Worm (Caenorhabditis elegans): ENCODE results near the gene frh-1.

Gene frh-1

DNA sequence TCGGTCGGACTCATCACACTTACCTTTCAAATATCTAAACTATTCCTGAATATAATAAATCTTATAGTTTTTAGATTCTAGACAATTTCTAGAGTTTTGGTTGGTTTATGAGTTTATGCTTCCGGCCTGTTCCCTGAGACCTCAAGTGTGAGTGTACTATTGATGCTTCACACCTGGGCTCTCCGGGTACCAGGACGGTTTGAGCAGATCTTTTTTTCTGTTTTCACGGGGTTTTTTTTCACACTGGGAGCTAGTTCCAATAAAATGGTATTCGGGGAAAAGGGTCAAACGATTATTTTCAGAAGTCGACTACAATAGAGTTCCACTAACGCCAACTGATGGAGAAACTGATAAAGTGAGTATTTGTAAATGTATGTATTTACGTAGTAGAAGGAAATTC, 15.1 kb upstream of the frh-1 start:
- no peak for TF ChIP-seq unc-55 (GFP tag; optimal IDR thresholded peaks at IDR 0.05)

DNA sequence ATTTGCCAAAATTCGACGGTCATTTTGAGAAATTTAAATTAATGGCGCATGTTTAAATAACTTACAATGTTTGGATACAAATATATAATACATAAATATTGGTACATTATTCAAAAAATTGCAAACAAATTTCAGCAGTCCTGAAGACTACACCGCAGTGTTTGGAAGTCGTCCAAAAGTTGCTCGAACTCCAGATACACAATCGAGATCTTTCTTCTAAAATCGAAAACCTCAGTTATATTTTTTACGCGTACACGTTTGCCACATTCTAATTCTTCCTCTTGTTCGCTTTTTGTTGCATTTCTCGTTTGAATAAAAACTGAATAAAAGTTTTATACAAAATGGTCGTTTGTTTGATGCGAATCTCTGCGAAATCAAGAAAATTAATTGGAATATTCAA, 13.0 kb upstream of the frh-1 start, which contains the start of gene tsp-18:
Gene tsp-18, plus strand, starts transcription at position 301 of the 400 bp plus-strand sequence.
- no peak for TF ChIP-seq F13H6.1 (tag; optimal IDR thresholded peaks at IDR 0.05)
- TF ChIP-seq gmeb-1 (tag; optimal IDR thresholded peaks at IDR 0.05): no peak
- TF ChIP-seq nhr-23 (tag; optimal IDR thresholded peaks at IDR 0.05): no peak
- no peak for TF ChIP-seq nhr-77 (tag; optimal IDR thresholded peaks at IDR 0.05)
- TF ChIP-seq lin-13 (GFP tag; optimal IDR thresholded peaks at IDR 0.05): no peak

DNA sequence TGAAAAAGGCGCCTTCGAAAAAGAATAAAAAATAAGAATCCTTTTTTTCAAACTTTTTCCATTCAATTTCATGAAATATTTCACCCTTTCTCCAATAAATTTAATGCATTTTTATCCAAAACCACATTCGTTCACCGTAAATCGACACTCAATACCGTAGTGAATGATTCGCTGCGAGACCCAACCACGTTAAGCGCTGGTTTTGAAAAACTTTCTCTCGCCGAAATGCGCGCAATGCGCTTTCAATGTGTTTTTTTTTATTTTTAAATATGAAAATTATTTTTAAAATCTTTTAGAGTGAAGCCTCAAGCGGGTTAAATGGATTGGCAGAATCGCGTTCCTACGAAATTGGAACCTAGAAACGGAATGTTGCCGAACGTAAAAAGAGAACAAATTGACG, 10.9 kb upstream of the frh-1 start, which contains the start of gene F59G1.8:
Gene F59G1.8, plus strand, starts transcription at position 293 of the 400 bp plus-strand sequence.
- no peak for TF ChIP-seq nhr-10 (tag; optimal IDR thresholded peaks at IDR 0.05)
- no peak for TF ChIP-seq peb-1 (tag; optimal IDR thresholded peaks at IDR 0.05)
- no peak for TF ChIP-seq ztf-4 (tag; optimal IDR thresholded peaks at IDR 0.05)
- TF ChIP-seq nhr-25 (tag; optimal IDR thresholded peaks at IDR 0.05): no peak
- TF ChIP-seq C34F6.9 (tag; optimal IDR thresholded peaks at IDR 0.05): no peak
- TF ChIP-seq unc-62 (GFP tag; optimal IDR thresholded peaks at IDR 0.05): no peak
- no peak for TF ChIP-seq unc-55 (GFP tag; optimal IDR thresholded peaks at IDR 0.05)

DNA sequence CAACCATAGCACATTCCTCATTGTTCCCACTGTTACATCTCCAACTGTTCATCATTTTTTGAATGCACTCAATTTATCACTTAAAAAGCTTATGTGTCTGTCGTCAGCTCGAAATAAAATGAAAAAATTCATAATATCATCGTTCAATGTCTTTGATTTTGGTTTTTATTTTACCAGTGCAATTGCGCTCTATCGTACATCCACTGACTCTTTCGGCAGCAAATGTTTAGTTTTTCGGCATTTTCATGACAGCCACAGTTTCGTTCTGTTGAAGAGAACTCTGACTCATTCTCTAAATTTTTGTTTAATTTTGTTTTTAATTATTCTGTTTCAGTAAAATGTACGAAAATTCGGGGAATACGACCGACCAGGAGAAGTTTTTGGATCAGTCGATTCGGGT, 9.7 kb upstream of the frh-1 start, which contains the start of gene vps-35:
Gene vps-35, plus strand, starts transcription at position 335 of the 400 bp plus-strand sequence.
- TF ChIP-seq nhr-129 (tag; optimal IDR thresholded peaks at IDR 0.05) (peak; percentile 57), nhr-10 (tag; optimal IDR thresholded peaks at IDR 0.05) (no peak), mdl-1 (tag; optimal IDR thresholded peaks at IDR 0.05) (no peak), fos-1 (tag; optimal IDR thresholded peaks at IDR 0.05) (peak; percentile 87), nhr-25 (tag; optimal IDR thresholded peaks at IDR 0.05) (no peak), dmd-4 (tag; optimal IDR thresholded peaks at IDR 0.05) (no peak), ama-1 (optimal IDR thresholded peaks at IDR 0.05) (no peak), mab-5 (tag; optimal IDR thresholded peaks at IDR 0.05) (no peak), egl-27 (tag; optimal IDR thresholded peaks at IDR 0.05) (no peak), nhr-12 (tag; optimal IDR thresholded peaks at IDR 0.05) (no peak), nhr-23 (tag; optimal IDR thresholded peaks at IDR 0.05) (no peak), lsy-2 (tag; optimal IDR thresholded peaks at IDR 0.05) (peak in 1 of 2 experiments; percentile 53), unc-55 (GFP tag; optimal IDR thresholded peaks at IDR 0.05) (peak; percentile 57), sem-4 (tag; optimal IDR thresholded peaks at IDR 0.05) (no peak), lin-39 (tag; optimal IDR thresholded peaks at IDR 0.05) (no peak), sma-3 (GFP tag; optimal IDR thresholded peaks at IDR 0.05) (no peak), C34F6.9 (tag; optimal IDR thresholded peaks at IDR 0.05) (peak; percentile 54), crh-2 (tag; optimal IDR thresholded peaks at IDR 0.05) (peak; percentile 27)

DNA sequence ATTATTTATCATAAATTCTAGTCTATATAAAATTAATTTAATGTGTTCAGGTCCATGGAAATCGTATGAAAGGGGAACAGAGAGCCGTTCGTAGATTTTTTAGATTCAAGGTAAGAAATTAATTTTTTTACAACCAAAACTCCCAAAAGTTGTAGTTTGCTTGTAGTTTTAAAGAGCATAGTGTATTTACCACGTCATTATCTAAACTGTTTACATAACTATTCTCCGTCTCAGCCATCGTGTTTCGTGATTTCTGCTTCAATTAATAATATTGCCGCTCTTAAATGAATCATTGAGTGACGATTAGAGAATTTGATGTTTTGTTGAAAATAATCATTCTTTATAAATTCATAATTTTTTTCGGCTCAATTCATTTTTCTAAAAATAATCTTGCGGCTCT, 5.9 kb upstream of the frh-1 start, which contains the start of gene cgt-3:
Gene cgt-3, plus strand, starts transcription at position 51 of the 400 bp plus-strand sequence.
- TF ChIP-seq lin-13 (GFP tag; optimal IDR thresholded peaks at IDR 0.05) (peak; percentile 13), crh-2 (tag; optimal IDR thresholded peaks at IDR 0.05) (no peak), fos-1 (tag; optimal IDR thresholded peaks at IDR 0.05) (peak; percentile 53)

DNA sequence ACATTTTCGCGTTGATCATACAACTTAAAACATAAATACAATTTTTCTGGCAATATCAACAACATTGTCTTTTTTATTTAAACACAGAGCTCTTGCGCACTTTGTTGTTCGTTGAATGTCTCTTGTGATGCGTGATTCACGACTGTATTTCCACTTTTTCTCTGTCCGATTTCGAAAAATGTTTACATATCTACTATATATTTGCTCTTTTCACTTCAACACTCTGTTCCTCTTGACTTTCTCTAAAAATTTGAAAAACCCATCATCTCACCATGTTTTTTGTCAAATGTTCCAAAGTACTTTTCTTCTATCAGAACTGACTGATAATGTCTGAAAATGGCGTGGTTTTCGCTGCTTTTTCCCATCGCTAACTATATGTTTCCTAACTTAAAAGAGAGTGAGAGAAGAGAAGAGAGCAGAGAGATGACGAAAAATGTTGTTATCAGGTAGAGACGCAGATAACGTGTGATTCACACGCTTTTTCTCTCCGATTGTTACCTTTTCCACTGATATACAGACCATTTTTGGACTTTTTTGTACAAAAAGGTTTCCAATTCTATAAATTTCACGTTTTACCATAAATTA, 5.2 kb upstream of the frh-1 start:
- TF ChIP-seq crh-2 (tag; optimal IDR thresholded peaks at IDR 0.05) (peak; percentile 68), sma-3 (GFP tag; optimal IDR thresholded peaks at IDR 0.05) (peak; percentile 9), fos-1 (tag; optimal IDR thresholded peaks at IDR 0.05) (peak; percentile 98), ztf-1 (GFP tag; conservative IDR thresholded peaks at IDR 0.05) (no peak), nhr-237 (tag; optimal IDR thresholded peaks at IDR 0.05) (no peak), nhr-25 (tag; optimal IDR thresholded peaks at IDR 0.05) (no peak), lin-11 (tag; optimal IDR thresholded peaks at IDR 0.05) (no peak), sma-9 (GFP tag; optimal IDR thresholded peaks at IDR 0.05) (peak; percentile 49), sma-9 (tag; optimal IDR thresholded peaks at IDR 0.05) (no peak), F13H6.1 (tag; optimal IDR thresholded peaks at IDR 0.05) (peak; percentile 14), unc-62 (GFP tag; optimal IDR thresholded peaks at IDR 0.05) (no peak), ztf-4 (tag; optimal IDR thresholded peaks at IDR 0.05) (no peak), skn-1 (tag; optimal IDR thresholded peaks at IDR 0.05) (no peak), nhr-129 (tag; optimal IDR thresholded peaks at IDR 0.05) (peak; percentile 40), blmp-1 (tag; optimal IDR thresholded peaks at IDR 0.05; ENCODE audit: insufficient read depth) (no peak)
